Fruit fly (Drosophila melanogaster) whole organism, embryonic: ENCODE measurements around the gene Ldaf1.
A peak's percentile ranks its signal among the peaks of the same experiment; 100 is the strongest.

Experiments
- Bdp1 ChIP-seq: fragments of 200-800 bp; sonication (Bioruptor generic); optimal IDR thresholded peaks from 3 replicates; lab custom pipeline; 2016; ENCODE audit warnings: missing biosample characterization, missing genetic modification characterization
- Bteb2 ChIP-seq: fragments of 200-800 bp; sonication (Bioruptor generic); optimal IDR thresholded peaks from 2 replicates; lab custom pipeline; 2016; ENCODE audit warnings: missing biosample characterization, missing genetic modification characterization
- CG1024 ChIP-seq: fragments of 200-800 bp; sonication (Bioruptor generic); IDR thresholded peaks from 2 replicates; pipeline ENCODE4 v1.3.6; 2022; ENCODE audit warnings: missing biosample characterization, missing genetic modification characterization
- CG10321 ChIP-seq: fragments of 200-800 bp; sonication (Bioruptor generic); IDR thresholded peaks from 2 replicates; pipeline ENCODE4 v1.3.6; 2022; ENCODE audit warnings: missing biosample characterization, missing genetic modification characterization
- CG10431 ChIP-seq: fragments of 200-800 bp; sonication (Bioruptor generic); optimal IDR thresholded peaks from 3 replicates; lab custom pipeline; 2018; ENCODE audit warnings: missing biosample characterization, mild to moderate bottlenecking, missing genetic modification characterization
- CG11247 ChIP-seq: fragments of 200-800 bp; sonication (Bioruptor generic); IDR thresholded peaks from 2 replicates; pipeline ENCODE4 v1.3.6; 2022; ENCODE audit warnings: missing biosample characterization, missing genetic modification characterization
- CG11398 ChIP-seq: fragments of 200-800 bp; sonication (Bioruptor generic); optimal IDR thresholded peaks from 2 replicates; lab custom pipeline; 2016; ENCODE audit warnings: missing biosample characterization, missing genetic modification characterization
- CG11560 ChIP-seq: fragments of 200-800 bp; sonication (Bioruptor generic); IDR thresholded peaks from 3 replicates; pipeline ENCODE4 v1.3.6; 2022; ENCODE audit warnings: missing biosample characterization, missing genetic modification characterization
- CG11695 ChIP-seq: fragments of 200-800 bp; sonication (Bioruptor generic); IDR thresholded peaks from 3 replicates; pipeline ENCODE4 v1.3.6; 2022; ENCODE audit warnings: missing biosample characterization, missing genetic modification characterization
- CG12942 ChIP-seq: fragments of 200-800 bp; sonication (Bioruptor generic); optimal IDR thresholded peaks from 3 replicates; lab custom pipeline; 2016; ENCODE audit warnings: missing biosample characterization, missing genetic modification characterization
- CG13287 ChIP-seq: fragments of 200-800 bp; sonication (Bioruptor generic); IDR thresholded peaks from 2 replicates; pipeline ENCODE4 v1.3.6; 2022; ENCODE audit warnings: missing biosample characterization, missing genetic modification characterization; ENCODE audit not compliant: partially characterized antibody
- CG13894 ChIP-seq: fragments of 200-800 bp; sonication (Bioruptor generic); optimal IDR thresholded peaks from 3 replicates; lab custom pipeline; 2018; ENCODE audit warnings: missing biosample characterization, mild to moderate bottlenecking, missing genetic modification characterization, moderate library complexity
- CG14710 ChIP-seq: fragments of 200-800 bp; sonication (Bioruptor generic); optimal IDR thresholded peaks from 3 replicates; lab custom pipeline; 2019; ENCODE audit warnings: missing biosample characterization, mild to moderate bottlenecking, missing genetic modification characterization, moderate library complexity
- CG15514 ChIP-seq: fragments of 200-800 bp; sonication (Bioruptor generic); optimal IDR thresholded peaks from 3 replicates; lab custom pipeline; 2017; ENCODE audit warnings: missing biosample characterization, missing genetic modification characterization, mild to moderate bottlenecking, moderate library complexity, missing genetic modification reagents
- CG1647 ChIP-seq: fragments of 200-800 bp; sonication (Bioruptor generic); optimal IDR thresholded peaks from 3 replicates; lab custom pipeline; 2016; ENCODE audit warnings: missing biosample characterization, missing genetic modification characterization
- CG16863 ChIP-seq: fragments of 200-800 bp; sonication (Bioruptor generic); optimal IDR thresholded peaks from 3 replicates; lab custom pipeline; 2016; ENCODE audit warnings: missing biosample characterization, missing genetic modification characterization
- CG17361 ChIP-seq: fragments of 200-800 bp; sonication (Bioruptor generic); IDR thresholded peaks from 3 replicates; pipeline ENCODE4 v1.3.6; 2022; ENCODE audit warnings: missing biosample characterization, missing genetic modification characterization
- CG30020 ChIP-seq: fragments of 200-800 bp; optimal IDR thresholded peaks from 2 replicates; lab custom pipeline; 2019; ENCODE audit warnings: missing biosample characterization, mild to moderate bottlenecking, missing genetic modification characterization, moderate library complexity
- CG32767 ChIP-seq: fragments of 200-800 bp; sonication (Bioruptor generic); IDR thresholded peaks from 2 replicates; pipeline ENCODE4 v1.3.6; 2022; ENCODE audit warnings: missing biosample characterization, missing genetic modification characterization
- CG6791 ChIP-seq: fragments of 200-800 bp; sonication (Bioruptor generic); IDR thresholded peaks from 3 replicates; pipeline ENCODE4 v1.3.6; 2022; ENCODE audit warnings: missing biosample characterization, missing genetic modification characterization; ENCODE audit not compliant: partially characterized antibody
- CG7839 ChIP-seq: fragments of 200-800 bp; sonication (Bioruptor generic); optimal IDR thresholded peaks from 3 replicates; lab custom pipeline; 2018; ENCODE audit warnings: missing biosample characterization, mild to moderate bottlenecking, missing genetic modification characterization, moderate library complexity
- CG8281 ChIP-seq: fragments of 200-800 bp; sonication (Bioruptor generic); optimal IDR thresholded peaks from 2 replicates; lab custom pipeline; 2018; ENCODE audit warnings: missing biosample characterization, mild to moderate bottlenecking, missing genetic modification characterization, moderate library complexity
- CG8478 ChIP-seq: fragments of >200 bp; optimal IDR thresholded peaks from 2 replicates; lab custom pipeline; 2018
- CG9797 ChIP-seq: fragments of 200-800 bp; sonication (Bioruptor generic); optimal IDR thresholded peaks from 3 replicates; lab custom pipeline; 2018; ENCODE audit warnings: missing biosample characterization, mild to moderate bottlenecking, missing genetic modification characterization
- Dfd ChIP-seq, 2 experiments: fragments of >200 bp; optimal IDR thresholded peaks; 2 replicates each; lab custom pipeline; 2017; ENCODE audit warnings: missing biosample characterization in 2 of 2, missing genetic modification characterization in 2 of 2
- Dip2 ChIP-seq: fragments of 200-800 bp; sonication (Bioruptor generic); IDR thresholded peaks from 2 replicates; pipeline ENCODE4 v1.3.6; 2022; ENCODE audit warnings: missing biosample characterization, missing genetic modification characterization
- H2.0 ChIP-seq: fragments of 200-800 bp; sonication (Bioruptor generic); IDR thresholded peaks from 2 replicates; pipeline ENCODE4 v1.3.6; 2022; ENCODE audit warnings: missing biosample characterization, missing genetic modification characterization
- Myb ChIP-seq: fragments of 200-800 bp; sonication (Bioruptor generic); optimal IDR thresholded peaks from 2 replicates; lab custom pipeline; 2016; ENCODE audit warnings: missing biosample characterization, missing genetic modification characterization
- NFAT ChIP-seq: fragments of 200-800 bp; sonication (Bioruptor generic); IDR thresholded peaks from 2 replicates; pipeline ENCODE4 v1.3.6; 2022; ENCODE audit warnings: missing biosample characterization, missing genetic modification characterization
- NfI ChIP-seq: fragments of 200-800 bp; sonication (Bioruptor generic); optimal IDR thresholded peaks from 3 replicates; lab custom pipeline; 2018; ENCODE audit warnings: missing biosample characterization, mild to moderate bottlenecking, missing genetic modification characterization, moderate library complexity
- Pdp1 ChIP-seq, 2 experiments: fragments of 200-800 bp; sonication (Bioruptor generic); optimal IDR thresholded peaks; 3 replicates each; lab custom pipeline; 2016; ENCODE audit warnings: missing biosample characterization in 2 of 2, missing genetic modification characterization in 2 of 2, mild to moderate bottlenecking in 1 of 2, moderate library complexity in 1 of 2
- Sry-δ ChIP-seq: fragments of 200-800 bp; sonication (Bioruptor generic); optimal IDR thresholded peaks from 2 replicates; lab custom pipeline; 2016; ENCODE audit warnings: missing biosample characterization, missing genetic modification characterization
- ash1 ChIP-seq: fragments of 200-800 bp; sonication (Bioruptor generic); optimal IDR thresholded peaks from 2 replicates; lab custom pipeline; 2018; ENCODE audit warnings: missing biosample characterization, mild to moderate bottlenecking, missing genetic modification characterization
- da ChIP-seq: fragments of 200-800 bp; sonication (Bioruptor generic); optimal IDR thresholded peaks from 2 replicates; lab custom pipeline; 2016; ENCODE audit warnings: missing biosample characterization, missing genetic modification characterization
- disco-r ChIP-seq: fragments of 200-800 bp; sonication (Bioruptor generic); optimal IDR thresholded peaks from 2 replicates; lab custom pipeline; 2016; ENCODE audit warnings: missing biosample characterization, missing genetic modification characterization
- emc ChIP-seq: fragments of 200-800 bp; sonication (Bioruptor generic); optimal IDR thresholded peaks from 2 replicates; lab custom pipeline; 2016; ENCODE audit warnings: missing biosample characterization, missing genetic modification characterization
- fd3F ChIP-seq: fragments of 200-800 bp; sonication (Bioruptor generic); optimal IDR thresholded peaks from 2 replicates; lab custom pipeline; 2018; ENCODE audit warnings: missing biosample characterization, mild to moderate bottlenecking, missing genetic modification characterization, moderate library complexity
- hth ChIP-seq: fragments of >200 bp; optimal IDR thresholded peaks from 2 replicates; lab custom pipeline; 2017; ENCODE audit warnings: inconsistent platforms
- inv ChIP-seq: fragments of 200-800 bp; sonication (Bioruptor generic); IDR thresholded peaks from 2 replicates; pipeline ENCODE4 v1.3.6; 2022; ENCODE audit warnings: missing biosample characterization, missing genetic modification characterization; ENCODE audit not compliant: partially characterized antibody
- lbe ChIP-seq: fragments of 200-800 bp; sonication (Bioruptor generic); optimal IDR thresholded peaks from 2 replicates; lab custom pipeline; 2016; ENCODE audit warnings: missing biosample characterization, mild to moderate bottlenecking, missing genetic modification characterization
- nerfin-2 ChIP-seq: fragments of 200-800 bp; sonication (Bioruptor generic); IDR thresholded peaks from 2 replicates; pipeline ENCODE4 v1.3.6; 2022; ENCODE audit warnings: missing biosample characterization, missing genetic modification characterization; ENCODE audit not compliant: partially characterized antibody
- onecut ChIP-seq: fragments of 200-800 bp; sonication (Bioruptor generic); IDR thresholded peaks from 2 replicates; pipeline ENCODE4 v1.3.6; 2022; ENCODE audit warnings: missing biosample characterization, missing genetic modification characterization
- org-1 ChIP-seq: fragments of 200-800 bp; sonication (Bioruptor generic); optimal IDR thresholded peaks from 2 replicates; lab custom pipeline; 2017; ENCODE audit warnings: missing biosample characterization, missing genetic modification characterization
- pho ChIP-seq: fragments of 200-800 bp; sonication (Bioruptor generic); optimal IDR thresholded peaks from 2 replicates; lab custom pipeline; 2016; ENCODE audit warnings: missing biosample characterization, missing genetic modification characterization
- repo ChIP-seq: fragments of 200-800 bp; sonication (Bioruptor generic); optimal IDR thresholded peaks from 2 replicates; lab custom pipeline; 2016; ENCODE audit warnings: missing biosample characterization, missing genetic modification characterization
- sens ChIP-seq: fragments of 200-800 bp; sonication (Bioruptor generic); peaks from one replicate; lab custom pipeline; 2016; ENCODE audit warnings: missing biosample characterization, missing genetic modification characterization
- sima ChIP-seq: fragments of 200-800 bp; sonication (Bioruptor generic); optimal IDR thresholded peaks from 2 replicates; lab custom pipeline; 2016; ENCODE audit warnings: missing biosample characterization, missing genetic modification characterization
- tll ChIP-seq, 2 experiments: fragments of 200-800 bp in 1 of 2; fragments of >200 bp in 1 of 2; sonication (Bioruptor generic) in 1 of 2; optimal IDR thresholded peaks; 2 replicates each; lab custom pipeline; 2017 to 2019; ENCODE audit warnings: missing biosample characterization in 2 of 2, missing genetic modification characterization in 2 of 2, mild to moderate bottlenecking in 1 of 2, moderate library complexity in 1 of 2
- usp ChIP-seq: fragments of >200 bp; optimal IDR thresholded peaks from 2 replicates; lab custom pipeline; 2017; ENCODE audit warnings: missing biosample characterization, missing genetic modification characterization
- vvl ChIP-seq: fragments of 200-800 bp; sonication (Bioruptor generic); IDR thresholded peaks from 2 replicates; pipeline ENCODE4 v1.3.6; 2022; ENCODE audit warnings: missing biosample characterization, missing genetic modification characterization

Ldaf1 gene

DNA sequence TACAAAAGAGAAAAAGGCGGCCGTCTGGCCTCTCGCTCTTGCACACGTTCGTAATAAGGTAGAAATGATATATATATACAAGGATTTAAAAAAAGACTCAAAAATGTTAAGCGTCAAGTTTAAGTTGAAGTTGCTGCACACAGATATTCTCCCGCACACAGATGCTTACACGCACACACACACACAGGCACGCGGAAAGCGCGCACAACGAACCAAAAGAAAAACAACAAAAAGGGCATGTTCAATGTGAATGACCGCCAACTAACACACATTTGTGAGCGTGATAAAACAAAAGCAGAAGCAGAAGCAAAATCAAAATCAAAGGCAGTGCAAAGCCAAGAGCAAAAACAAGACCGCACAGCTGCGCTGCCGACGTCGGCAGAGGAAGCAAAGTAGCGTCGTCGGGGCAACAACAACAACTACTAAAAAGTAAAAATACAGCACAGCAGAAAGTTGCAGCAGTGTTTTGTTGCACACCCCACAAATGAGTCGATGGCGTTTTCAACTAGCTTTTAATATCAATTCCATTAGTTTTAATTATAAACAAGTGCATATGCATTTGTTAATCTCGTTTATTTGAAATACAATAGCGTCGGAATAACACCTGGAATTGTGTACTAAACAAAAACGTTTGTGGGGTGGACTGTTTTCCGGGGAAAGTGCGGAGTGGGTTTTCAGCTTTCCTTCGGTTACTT lies 45.6 kb upstream of the Ldaf1 start (continued):
- TF ChIP-seq Dip2, result peak; percentile 21; the same call in 1 of the 2 replicates
- peak; percentile 65 for TF ChIP-seq CG15514 (GFP tag; lab: Kevin White, UChicago)
- TF ChIP-seq CG7839 (tag; lab: Kevin White, UChicago), result peak; percentile 96
- TF ChIP-seq CG9797, result peak; percentile 57
- TF ChIP-seq org-1 (GFP tag; lab: Kevin White, UChicago), result peak; percentile 95
- peak; percentile 93 for TF ChIP-seq repo (GFP tag; lab: Kevin White, UChicago)
- TF ChIP-seq CG6791 (GFP tag; lab: Robert Waterston, UW), result no peak
- TF ChIP-seq CG30020 (tag; lab: Kevin White, UChicago), result peak; percentile 82
- TF ChIP-seq CG10431, result peak; percentile 97
- peak; percentile 88 for TF ChIP-seq disco-r (GFP tag; lab: Kevin White, UChicago)
- TF ChIP-seq Bteb2 (GFP tag; lab: Kevin White, UChicago), result peak; percentile 87
- TF ChIP-seq CG8478 (lab: Kevin White, UChicago), result no peak
- peak; percentile 71 for TF ChIP-seq CG13894 (tag; lab: Kevin White, UChicago)
- peak; percentile 89 for TF ChIP-seq Bdp1 (GFP tag; lab: Kevin White, UChicago)
- peak; percentile 100 for TF ChIP-seq sens
- TF ChIP-seq Myb (GFP tag; lab: Kevin White, UChicago), result peak; percentile 73
- TF ChIP-seq CG12942 (GFP tag; lab: Kevin White, UChicago), result peak; percentile 93
- peak; percentile 80 for TF ChIP-seq fd3F (GFP tag; lab: Kevin White, UChicago)
- TF ChIP-seq da (GFP tag; lab: Kevin White, UChicago), result peak; percentile 89
- peak; percentile 75 for TF ChIP-seq emc (GFP tag; lab: Kevin White, UChicago)
- peak; percentile 91 for TF ChIP-seq CG11247 (GFP tag; lab: Robert Waterston, UW)
- peak; percentile 77; the same call in 2 of the 3 replicates for TF ChIP-seq CG11560
- TF ChIP-seq CG17361 (GFP tag; lab: Robert Waterston, UW), result peak; percentile 99
- peak; percentile 93 for TF ChIP-seq CG11695
- TF ChIP-seq ash1 (GFP tag; lab: Kevin White, UChicago), result peak; percentile 51
- TF ChIP-seq CG8281 (tag; lab: Kevin White, UChicago), result peak; percentile 85
- peak; percentile 98 for TF ChIP-seq CG14710 (tag; lab: Kevin White, UChicago)
- TF ChIP-seq nerfin-2 (GFP tag; lab: Robert Waterston, UW), result no peak
- TF ChIP-seq usp, result no peak
- peak; percentile 83 for TF ChIP-seq pho (GFP tag; lab: Kevin White, UChicago)
- no peak for TF ChIP-seq inv
- TF ChIP-seq Sry-δ (GFP tag; lab: Kevin White, UChicago), result peak; percentile 55
- TF ChIP-seq Pdp1 (GFP tag; optimal IDR thresholded peaks at IDR 0.05; lab: Kevin White, UChicago), result peak in 1 of 2 experiments; percentile 95
- peak; percentile 94 for TF ChIP-seq CG32767 (GFP tag; lab: Robert Waterston, UW)
- peak; percentile 95 for TF ChIP-seq CG1024
- TF ChIP-seq CG10321 (GFP tag; lab: Robert Waterston, UW), result peak; percentile 68
- TF ChIP-seq hth, result no peak
- peak; percentile 92 for TF ChIP-seq CG11398 (GFP tag; lab: Kevin White, UChicago)
- peak in 1 of 2 experiments; percentile 71 for TF ChIP-seq tll (GFP tag; optimal IDR thresholded peaks at IDR 0.05; lab: Kevin White, UChicago)
- peak; percentile 94 for TF ChIP-seq lbe (GFP tag; lab: Kevin White, UChicago)
- TF ChIP-seq H2.0 (GFP tag; lab: Robert Waterston, UW), result peak; percentile 95
- peak; percentile 86 for TF ChIP-seq NFAT (GFP tag; lab: Robert Waterston, UW)
- peak; percentile 95 for TF ChIP-seq NfI (GFP tag; lab: Kevin White, UChicago)
- TF ChIP-seq CG13287, result no peak
- peak; percentile 93 for TF ChIP-seq onecut (GFP tag; lab: Robert Waterston, UW)
- peak; percentile 96 for TF ChIP-seq CG16863 (GFP tag; lab: Kevin White, UChicago)
- TF ChIP-seq CG1647 (GFP tag; lab: Kevin White, UChicago), result peak; percentile 88
- TF ChIP-seq vvl (GFP tag; lab: Robert Waterston, UW), result peak; percentile 98
- no peak for TF ChIP-seq Dfd (GFP tag; optimal IDR thresholded peaks at IDR 0.05; lab: Kevin White, UChicago)
- peak; percentile 50 for TF ChIP-seq sima (GFP tag; lab: Kevin White, UChicago)
